Worm (Caenorhabditis elegans): ENCODE results near the gene cyp-14A1.

cyp-14A1 gene

ce11 chrX:13288715-13289114, 21.6 kb upstream of the cyp-14A1 start, which contains the start of gene R04D3.4:
R04D3.4 (minus strand) TSS chrX:13288815.
- TF ChIP-seq dao-5 (tag; optimal IDR thresholded peaks at IDR 0.05) (no peak), him-1 (tag; optimal IDR thresholded peaks at IDR 0.05) (no peak), W03F9.2 (tag; optimal IDR thresholded peaks at IDR 0.05) (no peak)

DNA sequence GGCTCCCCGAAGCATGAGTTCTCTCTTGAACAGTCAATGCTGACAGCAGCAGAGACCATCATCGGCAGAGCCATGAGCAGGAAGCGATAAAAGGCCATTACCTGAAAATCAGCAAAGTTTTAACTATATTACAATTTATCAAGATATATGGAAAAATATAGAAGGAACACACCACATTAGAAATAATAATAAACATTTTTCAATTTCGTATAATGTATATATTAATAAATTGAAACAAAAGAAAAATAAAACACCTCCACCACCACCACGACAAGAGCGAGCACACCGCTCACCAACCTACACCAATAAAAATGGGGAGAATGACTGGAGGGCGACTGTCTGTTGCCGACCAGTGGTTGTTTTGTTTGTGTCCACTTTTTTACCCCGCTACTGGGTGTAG, 19.4 kb upstream of the cyp-14A1 start, which contains the start of gene R04D3.2:
Gene R04D3.2, minus strand, starts transcription at position 101 of the 400 bp plus-strand sequence.
- TF ChIP-seq W03F9.2 (tag; optimal IDR thresholded peaks at IDR 0.05) (no peak), dao-5 (tag; optimal IDR thresholded peaks at IDR 0.05) (no peak), him-1 (tag; optimal IDR thresholded peaks at IDR 0.05) (no peak)

ce11 chrX:13284618-13285017, 17.5 kb upstream of the cyp-14A1 start:
- TF ChIP-seq dao-5 (tag; optimal IDR thresholded peaks at IDR 0.05) (no peak), W03F9.2 (tag; optimal IDR thresholded peaks at IDR 0.05) (no peak), him-1 (tag; optimal IDR thresholded peaks at IDR 0.05) (no peak)

ce11 chrX:13284091-13284490, 16.9 kb upstream of the cyp-14A1 start, which contains the start of gene cyp-14A4:
cyp-14A4 (minus strand) TSS chrX:13284197.
- no peak for TF ChIP-seq dao-5 (tag; optimal IDR thresholded peaks at IDR 0.05)
- TF ChIP-seq him-1 (tag; optimal IDR thresholded peaks at IDR 0.05), result no peak
- TF ChIP-seq W03F9.2 (tag; optimal IDR thresholded peaks at IDR 0.05), result no peak

DNA sequence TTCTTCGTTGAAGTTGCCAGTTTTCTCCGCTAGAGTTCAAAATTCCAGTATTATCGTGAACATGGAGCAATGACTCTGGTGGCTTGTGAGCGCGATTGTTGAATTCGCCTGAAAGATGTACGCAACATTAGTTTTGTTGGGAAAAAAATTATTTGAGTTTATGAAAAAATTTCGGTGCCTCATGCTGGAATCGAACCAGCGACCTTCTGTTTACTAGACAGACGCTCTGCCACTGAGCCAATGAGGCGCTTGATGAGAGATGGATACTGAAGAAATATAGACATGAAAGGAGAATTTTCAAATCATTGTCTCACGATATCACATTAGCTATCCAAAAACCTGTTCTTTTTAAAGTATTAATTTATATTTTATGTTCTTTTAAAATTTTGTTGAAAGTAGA, 16.3 kb upstream of the cyp-14A1 start:
- TF ChIP-seq W03F9.2 (tag; optimal IDR thresholded peaks at IDR 0.05) (no peak), him-1 (tag; optimal IDR thresholded peaks at IDR 0.05) (no peak), dao-5 (tag; optimal IDR thresholded peaks at IDR 0.05) (no peak)

- no peak for TF ChIP-seq W03F9.2 (tag; optimal IDR thresholded peaks at IDR 0.05)
- TF ChIP-seq him-1 (tag; optimal IDR thresholded peaks at IDR 0.05), result no peak
- TF ChIP-seq dao-5 (tag; optimal IDR thresholded peaks at IDR 0.05), result no peak
Observed at ce11 chrX:13278876-13279275, 11.7 kb upstream of the cyp-14A1 start, which contains the start of gene phf-33. phf-33 (minus strand) TSS chrX:13278976.

- TF ChIP-seq W03F9.2 (tag; optimal IDR thresholded peaks at IDR 0.05) (no peak), dao-5 (tag; optimal IDR thresholded peaks at IDR 0.05) (no peak), him-1 (tag; optimal IDR thresholded peaks at IDR 0.05) (no peak)
Observed at ce11 chrX:13274102-13274501, 6.9 kb upstream of the cyp-14A1 start, which contains the start of gene cyp-14A3. cyp-14A3 (minus strand) TSS chrX:13274202.

ce11 chrX:13269586-13269985, 2.4 kb upstream of the cyp-14A1 start, which contains the start of gene cyp-14A2:
cyp-14A2 (minus strand) TSS chrX:13269686.
- TF ChIP-seq him-1 (tag; optimal IDR thresholded peaks at IDR 0.05) (no peak), dao-5 (tag; optimal IDR thresholded peaks at IDR 0.05) (no peak), W03F9.2 (tag; optimal IDR thresholded peaks at IDR 0.05) (no peak)

ce11 chrX:13264550-13264949, 2.6 kb downstream of the cyp-14A1 start:
- no peak for TF ChIP-seq W03F9.2 (tag; optimal IDR thresholded peaks at IDR 0.05)
- peak; percentile 77 for TF ChIP-seq dao-5 (tag; optimal IDR thresholded peaks at IDR 0.05)
- TF ChIP-seq him-1 (tag; optimal IDR thresholded peaks at IDR 0.05), result peak; percentile 68

ce11 chrX:13262195-13262594, 5.0 kb downstream of the cyp-14A1 start, which contains the start of gene K09A11.1:
K09A11.1 (plus strand) TSS chrX:13262495.
- no peak for TF ChIP-seq him-1 (tag; optimal IDR thresholded peaks at IDR 0.05)
- TF ChIP-seq dao-5 (tag; optimal IDR thresholded peaks at IDR 0.05), result no peak
- TF ChIP-seq W03F9.2 (tag; optimal IDR thresholded peaks at IDR 0.05), result no peak

ce11 chrX:13257577-13257976, 9.6 kb downstream of the cyp-14A1 start, which contains the start of gene K08H2.10:
K08H2.10 (plus strand) TSS chrX:13257806.
- TF ChIP-seq him-1 (tag; optimal IDR thresholded peaks at IDR 0.05) (no peak), dao-5 (tag; optimal IDR thresholded peaks at IDR 0.05) (no peak), W03F9.2 (tag; optimal IDR thresholded peaks at IDR 0.05) (no peak)

ce11 chrX:13251914-13252434, 15.2 kb downstream of the cyp-14A1 start, which contains the start of gene nhr-32:
nhr-32 (plus strand) TSS chrX:13251964.
- TF ChIP-seq dao-5 (tag; optimal IDR thresholded peaks at IDR 0.05), result no peak
- TF ChIP-seq him-1 (tag; optimal IDR thresholded peaks at IDR 0.05), result no peak

DNA sequence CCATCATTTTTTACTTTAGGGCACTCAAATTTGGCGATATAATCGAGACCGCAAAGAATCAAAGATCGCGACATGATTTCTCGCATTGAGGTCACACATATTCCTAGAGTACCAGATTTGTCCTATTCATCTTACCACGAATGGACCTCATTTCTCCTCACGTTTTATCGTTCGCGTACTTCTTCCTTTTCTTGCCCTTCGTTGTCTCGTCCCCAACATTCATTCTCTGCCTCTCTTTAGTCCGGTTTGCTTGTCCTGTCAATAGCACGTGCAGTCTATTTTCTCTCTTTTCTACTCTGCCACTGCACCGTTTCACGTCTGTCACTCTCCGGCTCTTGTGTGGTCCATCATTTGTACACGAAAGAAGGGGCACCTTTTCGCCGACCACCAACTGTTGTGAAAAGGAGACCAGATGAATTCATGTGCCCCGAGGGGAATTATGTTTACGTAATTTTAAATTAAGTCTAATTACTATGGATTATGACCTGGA, 15.8 kb downstream of the cyp-14A1 start:
- TF ChIP-seq dao-5 (tag; optimal IDR thresholded peaks at IDR 0.05) (no peak), him-1 (tag; optimal IDR thresholded peaks at IDR 0.05) (no peak), W03F9.2 (tag; optimal IDR thresholded peaks at IDR 0.05) (no peak)

- TF ChIP-seq dao-5 (tag; optimal IDR thresholded peaks at IDR 0.05) (no peak), him-1 (tag; optimal IDR thresholded peaks at IDR 0.05) (no peak), W03F9.2 (tag; optimal IDR thresholded peaks at IDR 0.05) (no peak)
Observed at ce11 chrX:13250163-13250562, 17.0 kb downstream of the cyp-14A1 start.

Data from whole organism, L4/young adult.